Worm (Caenorhabditis elegans): Measurements from ENCODE around the gene abhd-14.

abhd-14 gene

ce11 chrIV:1012447-1012846 is 17.4 kb downstream of the abhd-14 start, which contains the start of gene rbm-39 (continued):
- TF ChIP-seq ztf-11 (tag; optimal IDR thresholded peaks at IDR 0.05) (no peak), dmd-4 (tag; optimal IDR thresholded peaks at IDR 0.05) (no peak), sem-4 (tag; optimal IDR thresholded peaks at IDR 0.05) (peak; percentile 8), alr-1 (tag; optimal IDR thresholded peaks at IDR 0.05) (no peak), unc-39 (tag; optimal IDR thresholded peaks at IDR 0.05) (no peak), F13H6.1 (tag; optimal IDR thresholded peaks at IDR 0.05) (peak; percentile 76), nhr-23 (tag; optimal IDR thresholded peaks at IDR 0.05) (no peak), gmeb-1 (tag; optimal IDR thresholded peaks at IDR 0.05) (peak; percentile 82), nhr-10 (tag; optimal IDR thresholded peaks at IDR 0.05) (no peak), ZK546.5 (tag; optimal IDR thresholded peaks at IDR 0.05) (peak; percentile 20), mab-5 (tag; optimal IDR thresholded peaks at IDR 0.05) (peak; percentile 5), lin-39 (tag; optimal IDR thresholded peaks at IDR 0.05) (no peak), nhr-11 (tag; optimal IDR thresholded peaks at IDR 0.05) (no peak), ztf-4 (tag; optimal IDR thresholded peaks at IDR 0.05) (peak; percentile 20), mdl-1 (tag; optimal IDR thresholded peaks at IDR 0.05) (peak in 1 of 2 experiments; percentile 59), elt-3 (tag; optimal IDR thresholded peaks at IDR 0.05) (no peak), C34F6.9 (tag; optimal IDR thresholded peaks at IDR 0.05) (peak; percentile 92), crh-2 (tag; optimal IDR thresholded peaks at IDR 0.05) (peak; percentile 84), skn-1 (tag; optimal IDR thresholded peaks at IDR 0.05) (no peak), Y55F3AM.14 (GFP tag; optimal IDR thresholded peaks at IDR 0.05) (no peak), nhr-237 (tag; optimal IDR thresholded peaks at IDR 0.05) (no peak), nhr-129 (tag; optimal IDR thresholded peaks at IDR 0.05) (peak; percentile 77), ceh-16 (tag; optimal IDR thresholded peaks at IDR 0.05) (peak; percentile 26), sma-9 (GFP tag; optimal IDR thresholded peaks at IDR 0.05) (no peak), sma-9 (tag; optimal IDR thresholded peaks at IDR 0.05) (no peak), sma-3 (GFP tag; optimal IDR thresholded peaks at IDR 0.05) (peak; percentile 83), aly-2 (tag; optimal IDR thresholded peaks at IDR 0.05) (no peak), R02D3.7 (tag; optimal IDR thresholded peaks at IDR 0.05) (no peak), nhr-12 (tag; optimal IDR thresholded peaks at IDR 0.05) (no peak), lin-11 (tag; optimal IDR thresholded peaks at IDR 0.05) (peak; percentile 82), nhr-6 (tag; optimal IDR thresholded peaks at IDR 0.05) (peak; percentile 28)

DNA sequence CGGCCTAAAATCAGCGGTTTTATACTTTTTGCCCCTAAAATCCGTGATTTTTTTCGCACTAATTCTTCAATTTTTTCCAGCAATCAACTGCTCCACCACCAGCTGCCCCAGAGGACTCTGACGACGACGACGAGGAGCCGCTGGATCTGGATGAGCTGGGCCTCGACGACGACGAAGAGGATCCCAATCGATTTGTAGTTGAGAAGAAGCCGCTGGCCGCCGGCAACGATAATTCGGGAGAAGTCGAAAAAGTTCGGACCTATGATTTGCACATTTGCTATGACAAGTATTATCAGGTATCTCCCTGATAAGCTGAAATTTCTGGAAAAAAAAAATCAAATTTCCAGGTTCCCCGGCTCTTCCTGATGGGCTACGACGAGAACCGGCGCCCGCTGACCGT is 18.1 kb downstream of the abhd-14 start:
- TF ChIP-seq ztf-4 (tag; optimal IDR thresholded peaks at IDR 0.05) (no peak), skn-1 (tag; optimal IDR thresholded peaks at IDR 0.05) (no peak), elt-1 (tag; optimal IDR thresholded peaks at IDR 0.05) (no peak), ceh-82 (tag; optimal IDR thresholded peaks at IDR 0.05) (no peak), nhr-10 (tag; optimal IDR thresholded peaks at IDR 0.05) (no peak)

DNA sequence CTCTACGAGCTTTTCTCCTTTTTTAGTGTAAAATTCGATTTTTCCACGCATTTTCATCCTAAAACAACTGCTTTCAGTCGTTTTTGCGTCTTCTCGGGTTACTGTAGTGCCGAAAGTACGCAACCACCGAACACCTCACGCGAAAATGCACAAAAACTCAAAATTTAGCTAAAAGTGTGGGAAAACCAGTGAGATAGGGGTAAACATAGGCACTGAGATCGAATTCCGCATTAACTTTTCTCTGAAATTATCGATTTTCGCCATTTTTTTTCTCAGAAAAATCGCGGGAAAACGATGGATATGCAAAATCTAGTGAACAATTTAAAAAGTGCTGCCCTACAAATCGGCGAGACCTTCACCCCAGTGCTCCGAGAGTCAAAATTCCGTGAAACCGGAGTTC is 19.6 kb downstream of the abhd-14 start, which contains the start of gene atg-3:
Gene atg-3, plus strand, starts transcription at position 301 of the 400 bp plus-strand sequence.
- TF ChIP-seq peb-1 (tag; optimal IDR thresholded peaks at IDR 0.05) (no peak), lsy-2 (tag; optimal IDR thresholded peaks at IDR 0.05) (no peak), mab-5 (tag; optimal IDR thresholded peaks at IDR 0.05) (no peak), blmp-1 (tag; optimal IDR thresholded peaks at IDR 0.05; ENCODE audit: insufficient read depth) (no peak), ztf-11 (tag; optimal IDR thresholded peaks at IDR 0.05) (no peak), nhr-25 (tag; optimal IDR thresholded peaks at IDR 0.05) (no peak)

- TF ChIP-seq nhr-129 (tag; optimal IDR thresholded peaks at IDR 0.05) (peak; percentile 42), F13H6.1 (tag; optimal IDR thresholded peaks at IDR 0.05) (no peak), nhr-10 (tag; optimal IDR thresholded peaks at IDR 0.05) (no peak), mbf-1 (tag; optimal IDR thresholded peaks at IDR 0.05) (no peak), mdl-1 (tag; optimal IDR thresholded peaks at IDR 0.05) (no peak), elt-3 (tag; optimal IDR thresholded peaks at IDR 0.05) (no peak), unc-55 (GFP tag; optimal IDR thresholded peaks at IDR 0.05) (peak; percentile 64), ama-1 (optimal IDR thresholded peaks at IDR 0.05) (peak; percentile 18), crh-2 (tag; optimal IDR thresholded peaks at IDR 0.05) (peak; percentile 20), C34F6.9 (tag; optimal IDR thresholded peaks at IDR 0.05) (peak; percentile 66), gmeb-1 (tag; optimal IDR thresholded peaks at IDR 0.05) (peak; percentile 34), skn-1 (tag; optimal IDR thresholded peaks at IDR 0.05) (no peak), lsy-2 (tag; optimal IDR thresholded peaks at IDR 0.05) (peak; percentile 33 to 76), nhr-6 (tag; optimal IDR thresholded peaks at IDR 0.05) (no peak), Y55F3AM.14 (GFP tag; optimal IDR thresholded peaks at IDR 0.05) (no peak), nhr-11 (tag; optimal IDR thresholded peaks at IDR 0.05) (no peak), R02D3.7 (tag; optimal IDR thresholded peaks at IDR 0.05) (no peak), lin-39 (tag; optimal IDR thresholded peaks at IDR 0.05) (no peak), ztf-11 (tag; optimal IDR thresholded peaks at IDR 0.05) (no peak), lin-11 (tag; optimal IDR thresholded peaks at IDR 0.05) (no peak), snpc-4 (tag; optimal IDR thresholded peaks at IDR 0.05) (no peak), dmd-4 (tag; optimal IDR thresholded peaks at IDR 0.05) (no peak), elt-1 (tag; optimal IDR thresholded peaks at IDR 0.05) (no peak), sma-9 (GFP tag; optimal IDR thresholded peaks at IDR 0.05) (no peak), sma-9 (tag; optimal IDR thresholded peaks at IDR 0.05) (no peak), nhr-25 (tag; optimal IDR thresholded peaks at IDR 0.05) (no peak), unc-62 (GFP tag; optimal IDR thresholded peaks at IDR 0.05) (no peak), unc-39 (tag; optimal IDR thresholded peaks at IDR 0.05) (no peak), peb-1 (tag; optimal IDR thresholded peaks at IDR 0.05) (no peak), sma-3 (GFP tag; optimal IDR thresholded peaks at IDR 0.05) (no peak), ceh-82 (tag; optimal IDR thresholded peaks at IDR 0.05) (no peak), fos-1 (tag; optimal IDR thresholded peaks at IDR 0.05) (peak; percentile 27), nhr-23 (tag; optimal IDR thresholded peaks at IDR 0.05) (no peak), egl-27 (tag; optimal IDR thresholded peaks at IDR 0.05) (no peak), ztf-4 (tag; optimal IDR thresholded peaks at IDR 0.05) (no peak)
These were observed 20.3 kb downstream of the abhd-14 start, which contains the start of gene Y55F3AM.9 for ce11 chrIV:1009546-1009945. TSS of gene Y55F3AM.9 (minus strand) at chrIV:1009734.

All from whole organism, L2 larva.